Fruit fly (Drosophila melanogaster): ENCODE measurements around the gene CG18731.

Gene CG18731

dm6 chr3R:29716782-29717317, 8.0 kb upstream of the CG18731 start, which contains the start of gene Obp99b (continued):
- TF ChIP-seq oc (tag; optimal IDR thresholded peaks at IDR 0.05), result peak; percentile 36
- no peak for TF ChIP-seq exex (tag; optimal IDR thresholded peaks at IDR 0.05)
- TF ChIP-seq bsh (GFP tag; optimal IDR thresholded peaks at IDR 0.05), result peak; percentile 76 to 78
- TF ChIP-seq CG4820 (GFP tag; optimal IDR thresholded peaks at IDR 0.05), result peak; percentile 76
- no peak for TF ChIP-seq Hand (GFP tag; optimal IDR thresholded peaks at IDR 0.05)
- peak in 1 of 2 experiments; percentile 10 for TF ChIP-seq Trl (optimal IDR thresholded peaks at IDR 0.05)
- TF ChIP-seq Trl (GFP tag; optimal IDR thresholded peaks at IDR 0.05), result peak; percentile 85
- peak; percentile 25 for TF ChIP-seq da (GFP tag; optimal IDR thresholded peaks at IDR 0.05)
- TF ChIP-seq CG9817 (tag; optimal IDR thresholded peaks at IDR 0.05), result peak; percentile 66
- peak; percentile 89 for TF ChIP-seq shn (GFP tag; optimal IDR thresholded peaks at IDR 0.05)
- TF ChIP-seq Bdp1 (GFP tag; optimal IDR thresholded peaks at IDR 0.05), result peak; percentile 71
- TF ChIP-seq Deaf1 (tag; optimal IDR thresholded peaks at IDR 0.05), result no peak
- TF ChIP-seq bab2 (GFP tag; optimal IDR thresholded peaks at IDR 0.05), result peak; percentile 56
- TF ChIP-seq HmgZ (tag; optimal IDR thresholded peaks at IDR 0.05), result peak; percentile 24
- peak; percentile 74; the same call in 1 of the 2 replicates for TF ChIP-seq sim (GFP tag; IDR thresholded peaks at IDR 0.05)
- no peak for TF ChIP-seq gfzf (GFP tag; optimal IDR thresholded peaks at IDR 0.05)
- TF ChIP-seq jing (GFP tag; optimal IDR thresholded peaks at IDR 0.05), result peak; percentile 76
- TF ChIP-seq CG6813 (GFP tag; optimal IDR thresholded peaks at IDR 0.05), result peak; percentile 82
- no peak for TF ChIP-seq dimm (GFP tag; IDR thresholded peaks at IDR 0.05)
- TF ChIP-seq ranshi (GFP tag; IDR thresholded peaks at IDR 0.05), result peak; percentile 69
- TF ChIP-seq sna (GFP tag; IDR thresholded peaks at IDR 0.05; ENCODE audit: partially characterized antibody), result no peak
- peak; percentile 76 for TF ChIP-seq PHDP (tag; optimal IDR thresholded peaks at IDR 0.05)
- TF ChIP-seq CG30020 (tag; optimal IDR thresholded peaks at IDR 0.05), result no peak
- peak; percentile 72 for TF ChIP-seq CG10274 (GFP tag; optimal IDR thresholded peaks at IDR 0.05)
- peak; percentile 73 for TF ChIP-seq CG18619 (GFP tag; optimal IDR thresholded peaks at IDR 0.05)
- no peak for TF ChIP-seq Dp (GFP tag; optimal IDR thresholded peaks at IDR 0.05)
- TF ChIP-seq Chrac-16 (GFP tag; optimal IDR thresholded peaks at IDR 0.05), result peak; percentile 75
- TF ChIP-seq ken (GFP tag; IDR thresholded peaks at IDR 0.05), result peak; percentile 85
- peak; percentile 62 for TF ChIP-seq CG18011 (GFP tag; optimal IDR thresholded peaks at IDR 0.05)
- TF ChIP-seq BEAF-32 (GFP tag; optimal IDR thresholded peaks at IDR 0.05), result no peak
- peak; percentile 19 for TF ChIP-seq CG3838 (GFP tag; optimal IDR thresholded peaks at IDR 0.05)
- no peak for TF ChIP-seq CG2129 (GFP tag; IDR thresholded peaks at IDR 0.05; ENCODE audit: partially characterized antibody)
- peak; percentile 58 for TF ChIP-seq CG16815 (GFP tag; optimal IDR thresholded peaks at IDR 0.05)
- TF ChIP-seq hth (optimal IDR thresholded peaks at IDR 0.05), result no peak
- TF ChIP-seq pnt (GFP tag; optimal IDR thresholded peaks at IDR 0.05), result peak; percentile 42
- peak; percentile 80 for TF ChIP-seq CG13775 (GFP tag; optimal IDR thresholded peaks at IDR 0.05)
- TF ChIP-seq Vsx1 (GFP tag; optimal IDR thresholded peaks at IDR 0.05), result peak; percentile 69
- peak; percentile 91 for TF ChIP-seq gce (GFP tag; IDR thresholded peaks at IDR 0.05)
- peak; percentile 69 for TF ChIP-seq Sox100B (GFP tag; optimal IDR thresholded peaks at IDR 0.05)
- peak; percentile 48; the same call in 2 of the 3 replicates for TF ChIP-seq croc (GFP tag; conservative IDR thresholded peaks at IDR 0.05)
- peak; percentile 89 for TF ChIP-seq vvl (GFP tag; IDR thresholded peaks at IDR 0.05)
- TF ChIP-seq gt (GFP tag; IDR thresholded peaks at IDR 0.05), result peak; percentile 39; the same call in 1 of the 2 replicates
- no peak for TF ChIP-seq cwo (GFP tag; optimal IDR thresholded peaks at IDR 0.05)
- peak; percentile 61; the same call in 1 of the 4 replicates for TF ChIP-seq chinmo (GFP tag; IDR thresholded peaks at IDR 0.05; ENCODE audit: partially characterized antibody)
- TF ChIP-seq slp2 (GFP tag; optimal IDR thresholded peaks at IDR 0.05), result peak; percentile 79
- TF ChIP-seq Rfx (GFP tag; IDR thresholded peaks at IDR 0.05), result peak; percentile 91
- TF ChIP-seq CG43689 (GFP tag; IDR thresholded peaks at IDR 0.05), result peak; percentile 71
- TF ChIP-seq CG4424 (GFP tag; optimal IDR thresholded peaks at IDR 0.05), result peak; percentile 87
- peak; percentile 75 for TF ChIP-seq CG16779 (GFP tag; IDR thresholded peaks at IDR 0.05)
- TF ChIP-seq Myb (GFP tag; optimal IDR thresholded peaks at IDR 0.05), result peak; percentile 46

Data from whole organism, embryonic.